Worm (Caenorhabditis elegans) whole organism, L2 larva: Measurements from ENCODE around the gene nape-1.

Source experiments
- C34F6.9 ChIP-seq: fragments of 150-350 bp; optimal IDR thresholded peaks from 2 replicates; lab custom pipeline; 2014; ENCODE audit warnings: missing biosample characterization, missing genetic modification characterization
- F13H6.1 ChIP-seq: sonication (generic microtip); optimal IDR thresholded peaks from 2 replicates; lab custom pipeline; 2016; ENCODE audit warnings: missing genetic modification characterization, missing compliant biosample characterization
- R02D3.7 ChIP-seq: fragments of 150-350 bp; optimal IDR thresholded peaks from 2 replicates; lab custom pipeline; 2014; ENCODE audit warnings: missing biosample characterization, missing genetic modification characterization
- Y55F3AM.14 ChIP-seq: fragments of 200-800 bp; sonication (Bioruptor generic); optimal IDR thresholded peaks from 2 replicates; lab custom pipeline; 2018; ENCODE audit warnings: mild to moderate bottlenecking, missing genetic modification characterization, missing compliant biosample characterization
- ZK546.5 ChIP-seq: sonication (generic microtip); optimal IDR thresholded peaks from 2 replicates; lab custom pipeline; 2017; ENCODE audit warnings: missing biosample characterization, missing genetic modification characterization
- aly-2 ChIP-seq: fragments of 150-350 bp; optimal IDR thresholded peaks from 2 replicates; lab custom pipeline; 2014; ENCODE audit warnings: missing biosample characterization, missing genetic modification characterization
- ama-1 ChIP-seq: fragments of 150-350 bp; optimal IDR thresholded peaks from 2 replicates; lab custom pipeline; 2018; ENCODE audit warnings: inconsistent platforms
- blmp-1 ChIP-seq: sonication (generic microtip); optimal IDR thresholded peaks from 2 replicates; lab custom pipeline; 2017; ENCODE audit warnings: missing genetic modification characterization, mild to moderate bottlenecking, missing compliant biosample characterization, antibody characterized with exemption, moderate library complexity; ENCODE audit not compliant: insufficient read depth
- ceh-16 ChIP-seq: fragments of 150-350 bp; optimal IDR thresholded peaks from 2 replicates; lab custom pipeline; 2014; ENCODE audit warnings: missing biosample characterization, missing genetic modification characterization
- ceh-82 ChIP-seq: fragments of 150-350 bp; optimal IDR thresholded peaks from 2 replicates; lab custom pipeline; 2014; ENCODE audit warnings: missing biosample characterization, missing genetic modification characterization
- crh-2 ChIP-seq: sonication (generic microtip); optimal IDR thresholded peaks from 2 replicates; lab custom pipeline; 2017; ENCODE audit warnings: missing biosample characterization, missing genetic modification characterization
- dmd-4 ChIP-seq: sonication (generic microtip); optimal IDR thresholded peaks from 2 replicates; lab custom pipeline; 2017; ENCODE audit warnings: missing biosample characterization, missing genetic modification characterization
- elt-1 ChIP-seq: fragments of 150-350 bp; optimal IDR thresholded peaks from 2 replicates; lab custom pipeline; 2014; ENCODE audit warnings: missing biosample characterization, missing genetic modification characterization
- fos-1 ChIP-seq: fragments of 150-350 bp; optimal IDR thresholded peaks from 2 replicates; lab custom pipeline; 2014; ENCODE audit warnings: missing biosample characterization, missing genetic modification characterization
- lin-11 ChIP-seq: fragments of 150-350 bp; sonication (generic microtip); optimal IDR thresholded peaks from 2 replicates; lab custom pipeline; 2014; ENCODE audit warnings: missing biosample characterization, missing genetic modification characterization, inconsistent platforms, mixed read lengths
- lin-13 ChIP-seq: fragments of 150-350 bp; optimal IDR thresholded peaks from 2 replicates; lab custom pipeline; 2014; ENCODE audit warnings: missing biosample characterization, missing genetic modification reagents, missing genetic modification characterization
- lin-39 ChIP-seq: fragments of 150-350 bp; optimal IDR thresholded peaks from 2 replicates; lab custom pipeline; 2014; ENCODE audit warnings: missing biosample characterization, missing genetic modification reagents, missing genetic modification characterization
- lsy-2 ChIP-seq, 2 experiments: fragments of 150-350 bp in 1 of 2; sonication (generic microtip) in 1 of 2; optimal IDR thresholded peaks; 2 replicates each; lab custom pipeline; 2014 to 2017; ENCODE audit warnings: missing biosample characterization in 2 of 2, missing genetic modification characterization in 2 of 2
- mab-5 ChIP-seq: fragments of 150-350 bp; optimal IDR thresholded peaks from 2 replicates; lab custom pipeline; 2014; ENCODE audit warnings: missing biosample characterization, missing genetic modification characterization
- mbf-1 ChIP-seq: sonication (generic microtip); optimal IDR thresholded peaks from 2 replicates; lab custom pipeline; 2017; ENCODE audit warnings: missing biosample characterization, missing genetic modification characterization
- mdl-1 ChIP-seq, 2 experiments: fragments of 150-350 bp in 1 of 2; sonication (generic microtip) in 1 of 2; optimal IDR thresholded peaks; 2 replicates each; lab custom pipeline; 2017; ENCODE audit warnings: missing biosample characterization in 2 of 2, missing genetic modification characterization in 2 of 2
- nhr-10 ChIP-seq: sonication (generic microtip); optimal IDR thresholded peaks from 2 replicates; lab custom pipeline; 2017; ENCODE audit warnings: missing biosample characterization, missing genetic modification characterization
- nhr-11 ChIP-seq: fragments of 150-350 bp; optimal IDR thresholded peaks from 2 replicates; lab custom pipeline; 2014; ENCODE audit warnings: missing biosample characterization, missing genetic modification characterization
- nhr-12 ChIP-seq: fragments of 150-350 bp; optimal IDR thresholded peaks from 2 replicates; lab custom pipeline; 2014; ENCODE audit warnings: missing biosample characterization, missing genetic modification characterization
- nhr-129 ChIP-seq: fragments of 150-350 bp; optimal IDR thresholded peaks from 2 replicates; lab custom pipeline; 2014; ENCODE audit warnings: missing biosample characterization, missing genetic modification characterization
- nhr-23 ChIP-seq: fragments of 150-350 bp; optimal IDR thresholded peaks from 2 replicates; lab custom pipeline; 2014; ENCODE audit warnings: missing biosample characterization, missing genetic modification reagents, missing genetic modification characterization
- nhr-237 ChIP-seq: fragments of 150-350 bp; optimal IDR thresholded peaks from 2 replicates; lab custom pipeline; 2014; ENCODE audit warnings: missing biosample characterization, missing genetic modification characterization
- nhr-6 ChIP-seq: fragments of 150-350 bp; optimal IDR thresholded peaks from 2 replicates; lab custom pipeline; 2014; ENCODE audit warnings: missing biosample characterization, missing genetic modification characterization
- nhr-77 ChIP-seq: fragments of 150-350 bp; optimal IDR thresholded peaks from 2 replicates; lab custom pipeline; 2014; ENCODE audit warnings: missing biosample characterization, missing genetic modification characterization
- peb-1 ChIP-seq: fragments of 150-350 bp; optimal IDR thresholded peaks from 2 replicates; lab custom pipeline; 2014; ENCODE audit warnings: missing biosample characterization, missing genetic modification characterization
- sem-4 ChIP-seq: fragments of 150-350 bp; optimal IDR thresholded peaks from 2 replicates; lab custom pipeline; 2014; ENCODE audit warnings: missing biosample characterization, missing genetic modification reagents, missing genetic modification characterization
- sma-9 ChIP-seq, 2 experiments: fragments of 150-350 bp in 1 of 2; sonication (generic microtip) in 1 of 2; optimal IDR thresholded peaks; 2 replicates each; lab custom pipeline; 2014 to 2016; ENCODE audit warnings: missing genetic modification characterization in 2 of 2, mild to moderate bottlenecking in 1 of 2, missing biosample characterization in 1 of 2, missing compliant biosample characterization in 1 of 2, missing genetic modification reagents in 1 of 2, moderate library complexity in 1 of 2
- snpc-4 ChIP-seq: fragments of 150-350 bp; optimal IDR thresholded peaks from 2 replicates; lab custom pipeline; 2014; ENCODE audit warnings: missing biosample characterization, missing genetic modification characterization
- unc-39 ChIP-seq: fragments of 150-350 bp; optimal IDR thresholded peaks from 2 replicates; lab custom pipeline; 2014; ENCODE audit warnings: missing biosample characterization, missing genetic modification characterization
- unc-55 ChIP-seq: fragments of 150-350 bp; sonication (generic microtip); optimal IDR thresholded peaks from 3 replicates; lab custom pipeline; 2014; ENCODE audit warnings: missing biosample characterization, missing genetic modification reagents, missing genetic modification characterization
- zag-1 ChIP-seq: fragments of 150-350 bp; optimal IDR thresholded peaks from 2 replicates; lab custom pipeline; 2014; ENCODE audit warnings: missing biosample characterization, missing genetic modification characterization
- ztf-1 ChIP-seq: fragments of 200-800 bp; sonication (Bioruptor generic); conservative IDR thresholded peaks from 2 replicates; pipeline ENCODE4 v1.3.6; 2022; ENCODE audit warnings: missing genetic modification characterization, missing compliant biosample characterization
- ztf-4 ChIP-seq: fragments of 150-350 bp; optimal IDR thresholded peaks from 2 replicates; lab custom pipeline; 2014; ENCODE audit warnings: missing biosample characterization, missing genetic modification characterization

nape-1 gene

ce11 chrIV:3725361-3725760, 15.3 kb downstream of the nape-1 start, which contains the start of gene Y37E11AM.2:
Y37E11AM.2 (minus strand) TSS chrIV:3725461.
- TF ChIP-seq ztf-4 (no peak), nhr-12 (tag; lab: Kevin White, UChicago) (no peak), F13H6.1 (tag; lab: Kevin White, UChicago) (no peak)

DNA sequence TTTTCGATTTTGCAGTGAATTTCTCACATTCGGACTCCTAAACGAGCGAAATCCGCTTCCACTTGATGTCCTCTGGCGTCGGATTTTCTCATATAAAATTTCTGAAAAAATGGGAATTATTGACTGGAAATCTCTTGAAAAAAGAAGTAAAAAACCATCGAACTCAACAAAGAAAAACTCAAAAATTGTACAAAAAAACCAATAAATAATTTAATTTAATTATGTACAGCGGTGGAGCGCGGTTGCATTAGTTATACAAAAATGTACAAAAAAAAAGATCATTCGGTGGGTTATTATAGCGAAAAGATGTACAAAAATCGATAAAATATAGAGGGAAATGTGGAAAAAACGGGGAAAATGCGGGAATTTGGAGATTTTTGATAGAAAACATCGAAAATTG, 18.0 kb downstream of the nape-1 start, which contains the start of gene Y37E11AM.4:
Gene Y37E11AM.4 (minus strand): TSS at position 101 of the 400 bp plus-strand sequence.
- TF ChIP-seq snpc-4 (tag; lab: Kevin White, UChicago) (no peak), fos-1 (tag; lab: Kevin White, UChicago) (no peak), lin-13 (GFP tag; lab: Kevin White, UChicago) (no peak), ZK546.5 (tag; lab: Kevin White, UChicago) (no peak), mbf-1 (no peak), nhr-10 (tag; lab: Kevin White, UChicago) (no peak), unc-39 (no peak), ztf-4 (no peak), nhr-11 (tag; lab: Kevin White, UChicago) (no peak), nhr-23 (tag; lab: Kevin White, UChicago) (no peak), ceh-82 (tag; lab: Kevin White, UChicago) (no peak), mdl-1 (tag; optimal IDR thresholded peaks at IDR 0.05; lab: Kevin White, UChicago) (no peak)

- TF ChIP-seq mab-5 (tag; lab: Kevin White, UChicago) (no peak), blmp-1 (tag; lab: Kevin White, UChicago) (no peak), ceh-82 (tag; lab: Kevin White, UChicago) (no peak), C34F6.9 (tag; lab: Kevin White, UChicago) (no peak), nhr-6 (tag; lab: Kevin White, UChicago) (no peak), ZK546.5 (tag; lab: Kevin White, UChicago) (no peak), crh-2 (no peak), dmd-4 (tag; lab: Kevin White, UChicago) (no peak), sem-4 (tag; lab: Kevin White, UChicago) (no peak), F13H6.1 (tag; lab: Kevin White, UChicago) (no peak), nhr-10 (tag; lab: Kevin White, UChicago) (no peak), zag-1 (no peak), nhr-77 (no peak)
Observed at ce11 chrIV:3721973-3722372, 18.7 kb downstream of the nape-1 start.

DNA sequence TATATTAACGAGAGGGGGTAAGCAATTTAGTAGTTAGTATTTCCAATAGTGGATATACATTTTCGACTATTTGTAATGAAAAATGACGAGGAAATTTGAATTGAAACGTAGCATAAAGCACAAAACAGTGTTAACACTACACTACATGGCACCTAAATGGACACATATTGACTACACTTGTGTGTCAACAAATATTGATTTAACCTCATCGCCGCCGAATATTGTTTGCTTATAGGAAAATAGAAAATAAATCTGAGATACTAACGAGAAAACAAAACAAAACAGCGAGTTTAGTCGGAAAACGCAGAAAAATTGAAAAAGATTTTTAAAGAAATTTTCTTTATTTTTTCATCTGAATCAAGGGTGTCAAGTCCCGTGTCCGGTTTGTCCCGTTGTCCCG, 20.0 kb downstream of the nape-1 start:
- TF ChIP-seq peb-1 (tag; lab: Kevin White, UChicago) (no peak), ceh-16 (no peak), nhr-6 (tag; lab: Kevin White, UChicago) (no peak), lsy-2 (tag; optimal IDR thresholded peaks at IDR 0.05; lab: Kevin White, UChicago) (no peak), nhr-129 (tag; lab: Kevin White, UChicago) (no peak), mbf-1 (no peak), ama-1 (no peak), dmd-4 (tag; lab: Kevin White, UChicago) (no peak), ztf-1 (GFP tag; lab: Robert Waterston, UW) (no peak), ceh-82 (tag; lab: Kevin White, UChicago) (no peak), mab-5 (tag; lab: Kevin White, UChicago) (no peak), blmp-1 (tag; lab: Kevin White, UChicago) (no peak), sma-9 (GFP tag; optimal IDR thresholded peaks at IDR 0.05; lab: Kevin White, UChicago) (no peak), sma-9 (tag; optimal IDR thresholded peaks at IDR 0.05; lab: Kevin White, UChicago) (no peak), nhr-237 (no peak), lin-39 (no peak)

DNA sequence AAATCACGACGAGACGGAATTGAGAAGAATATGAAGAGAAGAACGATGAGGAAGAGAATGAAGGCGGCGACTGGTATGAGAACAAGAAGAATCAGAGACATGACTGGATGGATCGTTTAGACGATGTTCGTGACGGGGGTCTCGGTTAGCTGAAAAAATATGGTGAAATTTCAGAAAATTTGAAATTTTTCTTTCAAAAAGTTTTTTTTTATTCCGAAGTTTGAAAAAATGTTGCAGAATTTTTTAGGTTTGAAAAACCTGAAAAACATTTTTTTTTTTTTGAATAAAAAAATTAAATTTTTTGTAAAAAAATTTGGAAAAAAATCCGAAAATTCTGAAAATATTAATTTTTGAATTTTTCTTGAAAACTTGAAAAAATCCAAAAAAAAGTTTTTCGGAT, 21.6 kb downstream of the nape-1 start, which contains the start of gene Y37E11AM.3:
Gene Y37E11AM.3 (minus strand): TSS at position 101 of the 400 bp plus-strand sequence.
- TF ChIP-seq lin-13 (GFP tag; lab: Kevin White, UChicago): no peak
- TF ChIP-seq lin-39: no peak
- TF ChIP-seq aly-2 (tag; lab: Kevin White, UChicago): no peak
- no peak for TF ChIP-seq ztf-1 (GFP tag; lab: Robert Waterston, UW)
- TF ChIP-seq lin-11 (tag; lab: Kevin White, UChicago): no peak
- TF ChIP-seq lsy-2 (tag; optimal IDR thresholded peaks at IDR 0.05; lab: Kevin White, UChicago): no peak
- no peak for TF ChIP-seq nhr-237
- no peak for TF ChIP-seq nhr-6 (tag; lab: Kevin White, UChicago)
- no peak for TF ChIP-seq unc-55
- no peak for TF ChIP-seq Y55F3AM.14 (GFP tag; lab: Kevin White, UChicago)
- no peak for TF ChIP-seq crh-2
- no peak for TF ChIP-seq mab-5 (tag; lab: Kevin White, UChicago)
- no peak for TF ChIP-seq elt-1 (tag; lab: Kevin White, UChicago)
- no peak for TF ChIP-seq R02D3.7 (tag; lab: Kevin White, UChicago)
